Fruit fly (Drosophila melanogaster) whole organism, embryonic: ENCODE data around the gene Dhdds.
A peak's percentile ranks its signal among the peaks of the same experiment; 100 is the strongest.

Experiments used
- Asciz ChIP-seq: fragments of 200-800 bp; sonication (Bioruptor generic); optimal IDR thresholded peaks from 2 replicates; lab custom pipeline; 2017; ENCODE audit warnings: missing biosample characterization, mild to moderate bottlenecking, missing genetic modification characterization, missing genetic modification reagents
- B-H1 ChIP-seq: fragments of 200-800 bp; sonication (Bioruptor generic); IDR thresholded peaks from 3 replicates; pipeline ENCODE4 v1.3.6; 2022; ENCODE audit warnings: missing biosample characterization, missing genetic modification characterization
- CG10366 ChIP-seq: fragments of 200-800 bp; sonication (Bioruptor generic); IDR thresholded peaks from 2 replicates; pipeline ENCODE4 v1.3.6; 2022; ENCODE audit warnings: missing biosample characterization, missing genetic modification characterization
- CG11247 ChIP-seq: fragments of 200-800 bp; sonication (Bioruptor generic); IDR thresholded peaks from 2 replicates; pipeline ENCODE4 v1.3.6; 2022; ENCODE audit warnings: missing biosample characterization, missing genetic modification characterization
- CG11398 ChIP-seq: fragments of 200-800 bp; sonication (Bioruptor generic); optimal IDR thresholded peaks from 2 replicates; lab custom pipeline; 2016; ENCODE audit warnings: missing biosample characterization, missing genetic modification characterization
- CG11560 ChIP-seq: fragments of 200-800 bp; sonication (Bioruptor generic); IDR thresholded peaks from 3 replicates; pipeline ENCODE4 v1.3.6; 2022; ENCODE audit warnings: missing biosample characterization, missing genetic modification characterization
- CG1233 ChIP-seq: fragments of 200-800 bp; sonication (Bioruptor generic); optimal IDR thresholded peaks from 4 replicates; lab custom pipeline; 2018; ENCODE audit warnings: missing biosample characterization, mild to moderate bottlenecking, missing genetic modification characterization
- CG14860 ChIP-seq: fragments of 200-800 bp; sonication (Bioruptor generic); IDR thresholded peaks from 3 replicates; pipeline ENCODE4 v1.3.6; 2022; ENCODE audit warnings: missing biosample characterization, missing genetic modification characterization; ENCODE audit not compliant: partially characterized antibody
- CG14965 ChIP-seq: fragments of 200-800 bp; sonication (Bioruptor generic); optimal IDR thresholded peaks from 2 replicates; lab custom pipeline; 2016; ENCODE audit warnings: missing biosample characterization, missing genetic modification characterization, borderline replicate concordance
- CG15479 ChIP-seq: fragments of 200-800 bp; sonication (Bioruptor generic); optimal IDR thresholded peaks from 3 replicates; lab custom pipeline; 2019; ENCODE audit warnings: missing biosample characterization, mild to moderate bottlenecking, missing genetic modification characterization, moderate library complexity
- CG1603 ChIP-seq: fragments of 200-800 bp; sonication (Bioruptor generic); optimal IDR thresholded peaks from 2 replicates; lab custom pipeline; 2019; ENCODE audit warnings: missing biosample characterization, mild to moderate bottlenecking, missing genetic modification characterization, moderate library complexity
- CG17612 ChIP-seq: fragments of 200-800 bp; sonication (Bioruptor generic); IDR thresholded peaks from 2 replicates; pipeline ENCODE4 v1.3.6; 2022; ENCODE audit warnings: missing biosample characterization, missing genetic modification characterization
- CG1792 ChIP-seq: fragments of 200-800 bp; sonication (Bioruptor generic); optimal IDR thresholded peaks from 2 replicates; lab custom pipeline; 2016; ENCODE audit warnings: missing biosample characterization, missing genetic modification characterization
- CG2129 ChIP-seq: fragments of 200-800 bp; sonication (Bioruptor generic); IDR thresholded peaks from 2 replicates; pipeline ENCODE4 v1.3.6; 2022; ENCODE audit warnings: missing biosample characterization, missing genetic modification characterization; ENCODE audit not compliant: partially characterized antibody
- CG2199 ChIP-seq: fragments of 200-800 bp; sonication (Bioruptor generic); IDR thresholded peaks from 3 replicates; pipeline ENCODE4 v1.3.6; 2022; ENCODE audit warnings: missing biosample characterization, missing genetic modification characterization
- CG4730 ChIP-seq: fragments of 200-800 bp; sonication (Bioruptor generic); IDR thresholded peaks from 2 replicates; pipeline ENCODE4 v1.3.6; 2022; ENCODE audit warnings: missing biosample characterization, missing genetic modification characterization
- CG5953 ChIP-seq: fragments of 200-800 bp; sonication (Bioruptor generic); IDR thresholded peaks from 2 replicates; pipeline ENCODE4 v1.3.6; 2022; ENCODE audit warnings: missing biosample characterization, missing genetic modification characterization
- CG6272 ChIP-seq: fragments of 200-800 bp; sonication (Bioruptor generic); IDR thresholded peaks from 2 replicates; pipeline ENCODE4 v1.3.6; 2022; ENCODE audit warnings: missing biosample characterization, missing genetic modification characterization
- CG7357 ChIP-seq: fragments of 200-800 bp; sonication (Bioruptor generic); IDR thresholded peaks from 3 replicates; pipeline ENCODE4 v1.3.6; 2022; ENCODE audit warnings: missing biosample characterization, missing genetic modification characterization
- CG7745 ChIP-seq: fragments of 200-800 bp; sonication (Bioruptor generic); optimal IDR thresholded peaks from 2 replicates; lab custom pipeline; 2018; ENCODE audit warnings: missing biosample characterization, mild to moderate bottlenecking, missing genetic modification characterization, moderate library complexity
- CG9797 ChIP-seq: fragments of 200-800 bp; sonication (Bioruptor generic); optimal IDR thresholded peaks from 3 replicates; lab custom pipeline; 2018; ENCODE audit warnings: missing biosample characterization, mild to moderate bottlenecking, missing genetic modification characterization
- CG9817 ChIP-seq: fragments of 200-800 bp; sonication (Bioruptor generic); optimal IDR thresholded peaks from 2 replicates; lab custom pipeline; 2018; ENCODE audit warnings: missing biosample characterization, mild to moderate bottlenecking, missing genetic modification characterization, moderate library complexity
- CHES-1-like ChIP-seq: fragments of 200-800 bp; sonication (Bioruptor generic); optimal IDR thresholded peaks from 2 replicates; lab custom pipeline; 2016; ENCODE audit warnings: missing biosample characterization, missing genetic modification characterization
- Dad ChIP-seq: fragments of 200-800 bp; sonication (Bioruptor generic); optimal IDR thresholded peaks from 3 replicates; lab custom pipeline; 2016; ENCODE audit warnings: missing biosample characterization, missing genetic modification characterization
- Dek ChIP-seq: fragments of 200-800 bp; sonication (Bioruptor generic); optimal IDR thresholded peaks from 3 replicates; lab custom pipeline; 2019; ENCODE audit warnings: missing biosample characterization, mild to moderate bottlenecking, missing genetic modification characterization, moderate library complexity
- Dip3 ChIP-seq: fragments of 200-800 bp; sonication (Bioruptor generic); optimal IDR thresholded peaks from 3 replicates; lab custom pipeline; 2016; ENCODE audit warnings: missing biosample characterization, missing genetic modification characterization
- Hr51 ChIP-seq, 2 experiments: fragments of 200-800 bp; sonication (Bioruptor generic); optimal IDR thresholded peaks; 2 replicates in 1 of 2; 3 replicates in 1 of 2; lab custom pipeline; 2016 to 2018; ENCODE audit warnings: missing biosample characterization in 2 of 2, missing genetic modification characterization in 2 of 2, mild to moderate bottlenecking in 1 of 2, moderate library complexity in 1 of 2
- MESR4 ChIP-seq: fragments of 200-800 bp; sonication (Bioruptor generic); optimal IDR thresholded peaks from 2 replicates; lab custom pipeline; 2018; ENCODE audit warnings: missing biosample characterization, mild to moderate bottlenecking, missing genetic modification characterization, moderate library complexity
- Neu2 ChIP-seq: fragments of 200-800 bp; sonication (Bioruptor generic); optimal IDR thresholded peaks from 3 replicates; lab custom pipeline; 2016; ENCODE audit warnings: missing biosample characterization, missing genetic modification characterization, borderline replicate concordance
- Oaz ChIP-seq: fragments of 200-800 bp; sonication (Bioruptor generic); IDR thresholded peaks from 2 replicates; pipeline ENCODE4 v1.3.6; 2022; ENCODE audit warnings: missing biosample characterization, missing genetic modification characterization
- Scr ChIP-seq: fragments of 200-800 bp; sonication (Bioruptor generic); IDR thresholded peaks from 2 replicates; pipeline ENCODE4 v1.3.6; 2022; ENCODE audit warnings: missing biosample characterization, missing genetic modification characterization; ENCODE audit not compliant: partially characterized antibody
- Xrp1 ChIP-seq: fragments of 200-800 bp; sonication (Bioruptor generic); IDR thresholded peaks from 2 replicates; pipeline ENCODE4 v1.3.6; 2022; ENCODE audit warnings: missing biosample characterization, missing genetic modification characterization
- aop ChIP-seq: fragments of 200-800 bp; sonication (Bioruptor generic); IDR thresholded peaks from 2 replicates; pipeline ENCODE4 v1.3.6; 2022; ENCODE audit warnings: missing biosample characterization, missing genetic modification characterization
- bcd ChIP-seq: fragments of 200-800 bp; sonication (Bioruptor generic); optimal IDR thresholded peaks from 2 replicates; lab custom pipeline; 2017; ENCODE audit warnings: missing biosample characterization, mild to moderate bottlenecking, missing genetic modification characterization
- chinmo ChIP-seq: fragments of 200-800 bp; sonication (Bioruptor generic); IDR thresholded peaks from 4 replicates; pipeline ENCODE4 v1.3.6; 2022; ENCODE audit warnings: missing biosample characterization, missing genetic modification characterization; ENCODE audit not compliant: partially characterized antibody
- exex ChIP-seq: fragments of 200-800 bp; sonication (Bioruptor generic); optimal IDR thresholded peaks from 4 replicates; lab custom pipeline; 2018; ENCODE audit warnings: missing biosample characterization, mild to moderate bottlenecking, missing genetic modification characterization, moderate library complexity
- fd3F ChIP-seq: fragments of 200-800 bp; sonication (Bioruptor generic); optimal IDR thresholded peaks from 2 replicates; lab custom pipeline; 2018; ENCODE audit warnings: missing biosample characterization, mild to moderate bottlenecking, missing genetic modification characterization, moderate library complexity
- gfzf ChIP-seq: fragments of 200-800 bp; sonication (Bioruptor generic); optimal IDR thresholded peaks from 2 replicates; lab custom pipeline; 2016; ENCODE audit warnings: missing biosample characterization, mild to moderate bottlenecking, missing genetic modification characterization, moderate library complexity
- gsb ChIP-seq: fragments of 200-800 bp; sonication (Bioruptor generic); IDR thresholded peaks from 2 replicates; pipeline ENCODE4 v1.3.6; 2022; ENCODE audit warnings: missing biosample characterization, missing genetic modification characterization
- hkb ChIP-seq, 2 experiments: fragments of 200-800 bp in 1 of 2; fragments of >200 bp in 1 of 2; sonication (Bioruptor generic) in 1 of 2; IDR thresholded peaks in 1 of 2; optimal IDR thresholded peaks in 1 of 2; 2 replicates each; pipeline versions ENCODE4 v1.3.6 to Lab custom; 2017 to 2022; ENCODE audit warnings: missing biosample characterization in 1 of 2, missing genetic modification characterization in 1 of 2
- insv ChIP-seq, 2 experiments: fragments of 200-800 bp; sonication (Bioruptor generic); optimal IDR thresholded peaks; 3 replicates each; lab custom pipeline; 2016 to 2018; ENCODE audit warnings: missing biosample characterization in 2 of 2, missing genetic modification characterization in 2 of 2
- lab ChIP-seq: fragments of 200-800 bp; sonication (Bioruptor generic); optimal IDR thresholded peaks from 3 replicates; lab custom pipeline; 2017; ENCODE audit warnings: missing biosample characterization, missing genetic modification characterization, mild to moderate bottlenecking, moderate library complexity, missing genetic modification reagents
- nerfin-2 ChIP-seq: fragments of 200-800 bp; sonication (Bioruptor generic); IDR thresholded peaks from 2 replicates; pipeline ENCODE4 v1.3.6; 2022; ENCODE audit warnings: missing biosample characterization, missing genetic modification characterization; ENCODE audit not compliant: partially characterized antibody
- schlank ChIP-seq: fragments of 200-800 bp; sonication (Bioruptor generic); optimal IDR thresholded peaks from 2 replicates; lab custom pipeline; 2018; ENCODE audit warnings: missing biosample characterization, mild to moderate bottlenecking, missing genetic modification characterization
- sens ChIP-seq: fragments of 200-800 bp; sonication (Bioruptor generic); peaks from one replicate; lab custom pipeline; 2016; ENCODE audit warnings: missing biosample characterization, missing genetic modification characterization
- seq ChIP-seq: fragments of 200-800 bp; sonication (Bioruptor generic); IDR thresholded peaks from 2 replicates; pipeline ENCODE4 v1.3.6; 2022; ENCODE audit warnings: missing biosample characterization, missing genetic modification characterization
- slp2 ChIP-seq: fragments of 200-800 bp; sonication (Bioruptor generic); optimal IDR thresholded peaks from 2 replicates; lab custom pipeline; 2016; ENCODE audit warnings: missing biosample characterization, missing genetic modification characterization
- vfl ChIP-seq: fragments of 200-800 bp; sonication (Bioruptor generic); optimal IDR thresholded peaks from 2 replicates; lab custom pipeline; 2016; ENCODE audit warnings: missing biosample characterization, missing genetic modification characterization

The Dhdds gene

DNA sequence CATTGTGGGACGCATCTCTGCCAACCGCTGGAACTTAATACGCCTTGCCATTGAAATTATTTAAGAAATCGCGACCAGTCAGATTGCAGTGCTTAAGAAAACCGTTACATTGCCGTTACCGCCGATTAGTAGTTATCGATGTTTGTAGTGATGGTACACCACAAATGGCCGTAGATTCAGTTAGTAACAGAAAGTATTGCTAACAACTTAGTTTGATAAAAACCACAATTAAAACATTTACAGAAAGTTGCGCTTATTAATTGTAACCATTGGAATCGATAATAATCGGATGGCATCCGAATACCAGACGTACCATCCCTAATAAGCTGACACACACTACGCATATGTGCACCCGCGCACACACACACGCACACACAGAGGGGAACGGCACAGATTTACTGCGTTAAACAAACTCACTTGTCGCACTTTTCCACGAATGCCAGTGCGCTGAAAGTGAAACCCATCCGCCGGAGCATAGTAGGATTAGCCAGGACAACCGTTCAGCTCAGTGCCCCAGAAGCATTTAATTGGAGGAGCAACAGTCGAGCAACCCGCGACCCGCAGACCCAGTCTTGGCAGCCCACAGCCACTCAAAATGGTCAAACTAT, 13.0 kb downstream of the Dhdds start, which contains the start of the genes hdm and Ykt6 (continued):
- TF ChIP-seq insv (GFP tag; optimal IDR thresholded peaks at IDR 0.05; lab: Kevin White, UChicago) (peak in 1 of 2 experiments; percentile 45), slp2 (peak; percentile 67), Dad (GFP tag; lab: Kevin White, UChicago) (peak; percentile 72), CG2129 (GFP tag; lab: Robert Waterston, UW) (peak; percentile 93), Scr (GFP tag; lab: Robert Waterston, UW) (peak; percentile 97), CG1603 (peak; percentile 91), lab (GFP tag; lab: Kevin White, UChicago) (no peak), exex (peak; percentile 49), Asciz (GFP tag; lab: Kevin White, UChicago) (no peak), hkb (optimal IDR thresholded peaks at IDR 0.05; lab: Kevin White, UChicago) (no peak), hkb (GFP tag; IDR thresholded peaks at IDR 0.05; lab: Robert Waterston, UW) (peak; percentile 87), MESR4 (GFP tag; lab: Kevin White, UChicago) (peak; percentile 94), CG1792 (peak; percentile 64), CG5953 (GFP tag; lab: Robert Waterston, UW) (peak; percentile 62), CG1233 (peak; percentile 56), CG6272 (peak; percentile 85), sens (peak; percentile 97), Dip3 (GFP tag; lab: Kevin White, UChicago) (peak; percentile 74), Xrp1 (GFP tag; lab: Robert Waterston, UW) (peak; percentile 86), Hr51 (GFP tag; optimal IDR thresholded peaks at IDR 0.05; lab: Kevin White, UChicago) (peak in 1 of 2 experiments; percentile 72), Oaz (GFP tag; lab: Robert Waterston, UW) (0 out of 2 replicates have a peak, but pooled peaks have one; percentile 40), B-H1 (GFP tag; lab: Robert Waterston, UW) (peak; percentile 44; the same call in 2 of the 3 replicates), CG4730 (GFP tag; lab: Robert Waterston, UW) (peak; percentile 77; the same call in 1 of the 2 replicates), CG11247 (GFP tag; lab: Robert Waterston, UW) (peak; percentile 86), gfzf (GFP tag; lab: Kevin White, UChicago) (peak; percentile 35), chinmo (peak; percentile 87; the same call in 3 of the 4 replicates), fd3F (GFP tag; lab: Kevin White, UChicago) (peak; percentile 51), Neu2 (GFP tag; lab: Kevin White, UChicago) (peak; percentile 97), CG10366 (peak; percentile 70), CG9817 (peak; percentile 72), vfl (GFP tag; lab: Kevin White, UChicago) (peak; percentile 37), CG14860 (GFP tag; lab: Robert Waterston, UW) (peak; percentile 93), CG15479 (no peak), CG7357 (peak; percentile 45; the same call in 1 of the 3 replicates), bcd (no peak), CG14965 (GFP tag; lab: Kevin White, UChicago) (peak; percentile 39), seq (GFP tag; lab: Robert Waterston, UW) (peak; percentile 68), CHES-1-like (GFP tag; lab: Kevin White, UChicago) (peak; percentile 77), nerfin-2 (GFP tag; lab: Robert Waterston, UW) (peak; percentile 94), CG11398 (GFP tag; lab: Kevin White, UChicago) (peak; percentile 73), CG2199 (0 out of 3 replicates have a peak, but pooled peaks have one; percentile 15), Dek (peak; percentile 59), CG7745 (tag; lab: Kevin White, UChicago) (no peak), CG11560 (peak; percentile 65; the same call in 2 of the 3 replicates), gsb (GFP tag; lab: Robert Waterston, UW) (peak; percentile 64; the same call in 1 of the 2 replicates), CG9797 (GFP tag; lab: Kevin White, UChicago) (peak; percentile 45), CG17612 (GFP tag; lab: Robert Waterston, UW) (peak; percentile 62), schlank (tag; lab: Kevin White, UChicago) (peak; percentile 64), aop (GFP tag; lab: Robert Waterston, UW) (peak; percentile 43; the same call in 1 of the 2 replicates)
